Worm (Caenorhabditis elegans): ENCODE measurements around the gene nhr-12.

- no peak for TF ChIP-seq lsy-2 (tag; optimal IDR thresholded peaks at IDR 0.05)
- TF ChIP-seq mdl-1 (tag; optimal IDR thresholded peaks at IDR 0.05) = no peak
- no peak for TF ChIP-seq ama-1 (optimal IDR thresholded peaks at IDR 0.05)
- TF ChIP-seq aly-2 (tag; optimal IDR thresholded peaks at IDR 0.05) = no peak
- no peak for TF ChIP-seq nhr-237 (tag; optimal IDR thresholded peaks at IDR 0.05)
- TF ChIP-seq mab-5 (tag; optimal IDR thresholded peaks at IDR 0.05) = no peak
- TF ChIP-seq egl-27 (tag; optimal IDR thresholded peaks at IDR 0.05) = no peak
Measured at ce11 chrV:10105412-10105811, 21.6 kb upstream of the nhr-12 start, which contains the start of gene C08B6.2.

Measured in whole organism, L2 larva.